Worm (Caenorhabditis elegans): ENCODE measurements around the gene T14B4.9.

T14B4.9 gene

ce11 chrII:6734674-6735073, 1.1 kb upstream of the T14B4.9 start, which contains the start of gene T14B4.3 (continued):
- TF ChIP-seq lin-39 (tag; optimal IDR thresholded peaks at IDR 0.05) (no peak), jun-1 (tag; optimal IDR thresholded peaks at IDR 0.05) (peak; percentile 26), C16A3.4 (tag; optimal IDR thresholded peaks at IDR 0.05) (peak; percentile 83), efl-1 (optimal IDR thresholded peaks at IDR 0.05) (peak; percentile 75 to 82), efl-1 (GFP tag; optimal IDR thresholded peaks at IDR 0.05 in 1 of 2) (peak; percentile 57 to 96), vab-15 (tag; optimal IDR thresholded peaks at IDR 0.05) (peak; percentile 20), lir-3 (tag; optimal IDR thresholded peaks at IDR 0.05; ENCODE audit: poor library complexity) (peak; percentile 77), nhr-90 (tag; optimal IDR thresholded peaks at IDR 0.05; ENCODE audit: poor library complexity) (peak; percentile 59), nhr-71 (tag; optimal IDR thresholded peaks at IDR 0.05) (peak; percentile 73), grh-1 (GFP tag; IDR thresholded peaks at IDR 0.05) (no peak), sox-4 (tag; optimal IDR thresholded peaks at IDR 0.05) (peak; percentile 20), dsc-1 (tag; optimal IDR thresholded peaks at IDR 0.05) (peak; percentile 15), nhr-12 (tag; optimal IDR thresholded peaks at IDR 0.05) (no peak), nhr-19 (GFP tag; conservative IDR thresholded peaks at IDR 0.05) (peak; percentile 31; the same call in 1 of the 2 replicates), mdl-1 (tag; optimal IDR thresholded peaks at IDR 0.05) (peak in 1 of 2 experiments; percentile 35), nhr-28 (tag; optimal IDR thresholded peaks at IDR 0.05) (no peak), ceh-88 (GFP tag; IDR thresholded peaks at IDR 0.05) (0 out of 2 replicates have a peak, but pooled peaks have one; percentile 45), fkh-10 (GFP tag; optimal IDR thresholded peaks at IDR 0.05) (no peak), mep-1 (tag; optimal IDR thresholded peaks at IDR 0.05) (peak; percentile 57), elt-3 (tag; optimal IDR thresholded peaks at IDR 0.05) (peak in 1 of 6 experiments; percentile 47), nhr-85 (tag) (peak; percentile 43), isw-1 (GFP tag; IDR thresholded peaks at IDR 0.05) (peak; percentile 32), rnt-1 (tag; optimal IDR thresholded peaks at IDR 0.05) (peak; percentile 88), nhr-47 (tag; optimal IDR thresholded peaks at IDR 0.05) (peak; percentile 61), nhr-20 (tag; optimal IDR thresholded peaks at IDR 0.05) (peak; percentile 57), ceh-8 (GFP tag; optimal IDR thresholded peaks at IDR 0.05) (no peak), snu-23 (GFP tag; optimal IDR thresholded peaks at IDR 0.05) (peak; percentile 60), nhr-76 (tag; optimal IDR thresholded peaks at IDR 0.05) (no peak), sptf-1 (tag; optimal IDR thresholded peaks at IDR 0.05) (no peak), egl-13 (tag; optimal IDR thresholded peaks at IDR 0.05) (no peak), unc-62 (GFP tag; optimal IDR thresholded peaks at IDR 0.05) (no peak), dpl-1 (GFP tag; optimal IDR thresholded peaks at IDR 0.05) (peak; percentile 53 to 72 (median 71)), ztf-4 (tag; optimal IDR thresholded peaks at IDR 0.05) (no peak)

ce11 chrII:6729331-6729730, 4.3 kb downstream of the T14B4.9 start, which contains the start of gene T14B4.8:
TSS of gene T14B4.8 (minus strand) at chrII:6729390.
- TF ChIP-seq dpl-1 (GFP tag; optimal IDR thresholded peaks at IDR 0.05) (no peak), xbp-1 (tag; optimal IDR thresholded peaks at IDR 0.05) (no peak), vab-15 (tag; optimal IDR thresholded peaks at IDR 0.05) (no peak), ama-1 (optimal IDR thresholded peaks at IDR 0.05) (no peak), rnt-1 (tag; optimal IDR thresholded peaks at IDR 0.05) (peak; percentile 17), blmp-1 (tag; optimal IDR thresholded peaks at IDR 0.05) (no peak), pqm-1 (tag; optimal IDR thresholded peaks at IDR 0.05) (no peak), tbx-2 (tag; optimal IDR thresholded peaks at IDR 0.05) (no peak), nhr-76 (tag; optimal IDR thresholded peaks at IDR 0.05) (no peak), fkh-10 (GFP tag; optimal IDR thresholded peaks at IDR 0.05) (peak; percentile 33), lsy-2 (tag; optimal IDR thresholded peaks at IDR 0.05) (peak in 1 of 2 experiments; percentile 27), mab-9 (GFP tag; IDR thresholded peaks at IDR 0.05) (no peak), nhr-12 (tag; optimal IDR thresholded peaks at IDR 0.05) (no peak), nhr-20 (tag; optimal IDR thresholded peaks at IDR 0.05) (no peak), zip-4 (GFP tag; optimal IDR thresholded peaks at IDR 0.05) (no peak), nhr-28 (tag; optimal IDR thresholded peaks at IDR 0.05) (no peak), isw-1 (GFP tag; IDR thresholded peaks at IDR 0.05) (peak; percentile 6; the same call in 1 of the 2 replicates), skn-1 (tag; optimal IDR thresholded peaks at IDR 0.05) (no peak), nhr-84 (tag; optimal IDR thresholded peaks at IDR 0.05) (no peak), elt-2 (tag; optimal IDR thresholded peaks at IDR 0.05) (no peak), unc-98 (GFP tag; IDR thresholded peaks at IDR 0.05) (no peak), efl-1 (optimal IDR thresholded peaks at IDR 0.05) (peak; percentile 13 to 41), efl-1 (GFP tag; optimal IDR thresholded peaks at IDR 0.05 in 1 of 2) (peak in 1 of 2 experiments; percentile 50), F16B12.6 (tag; optimal IDR thresholded peaks at IDR 0.05) (no peak), ceh-90 (tag; optimal IDR thresholded peaks at IDR 0.05) (no peak), lin-39 (tag; optimal IDR thresholded peaks at IDR 0.05) (no peak), fos-1 (tag; optimal IDR thresholded peaks at IDR 0.05) (no peak), snu-23 (GFP tag; optimal IDR thresholded peaks at IDR 0.05) (no peak), hpl-2 (GFP tag; optimal IDR thresholded peaks at IDR 0.05) (no peak), nhr-77 (tag; optimal IDR thresholded peaks at IDR 0.05) (no peak), ztf-4 (tag; optimal IDR thresholded peaks at IDR 0.05) (no peak), pag-3 (tag; optimal IDR thresholded peaks at IDR 0.05; ENCODE audit: borderline replicate concordance, insufficient read depth) (no peak)

Data from whole organism, L1 larva.